Fruit fly (Drosophila melanogaster): ENCODE results near the gene Cp38.
A peak's percentile ranks its signal among the peaks of the same experiment; 100 is the strongest.

The Cp38 gene

DNA sequence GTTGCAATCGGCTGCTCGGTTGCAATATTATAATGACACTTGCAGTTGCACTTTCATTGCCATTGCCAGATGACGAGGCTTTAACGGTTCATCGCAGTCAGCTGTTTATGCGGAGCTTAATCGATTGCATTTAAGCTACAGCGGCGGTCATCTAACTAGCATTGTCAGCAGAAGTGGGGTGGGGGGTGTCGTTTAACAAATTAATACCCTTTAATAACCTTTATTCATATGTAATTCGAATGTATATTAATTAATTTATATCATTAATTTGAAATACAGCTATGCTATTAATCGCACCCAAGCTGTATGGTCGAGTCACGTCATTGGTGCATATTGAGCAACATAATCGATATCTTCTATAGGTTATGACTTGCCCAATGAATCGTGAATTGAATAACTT is 11.2 kb downstream of the Cp38 start (continued):
- TF ChIP-seq maf-S (GFP tag; optimal IDR thresholded peaks at IDR 0.05) (no peak), Nf-YB (GFP tag; optimal IDR thresholded peaks at IDR 0.05) (peak; percentile 45), CG16813 (GFP tag; IDR thresholded peaks at IDR 0.05; ENCODE audit: partially characterized antibody) (no peak), CG10565 (GFP tag; optimal IDR thresholded peaks at IDR 0.05) (no peak), Nf-YC (tag; optimal IDR thresholded peaks at IDR 0.05) (peak; percentile 35), Ptx1 (GFP tag; IDR thresholded peaks at IDR 0.05) (peak; percentile 87), Antp (GFP tag; optimal IDR thresholded peaks at IDR 0.05) (no peak), CG1024 (GFP tag; IDR thresholded peaks at IDR 0.05) (peak; percentile 72), Sox102F (GFP tag; optimal IDR thresholded peaks at IDR 0.05) (peak; percentile 91), CG13624 (GFP tag; optimal IDR thresholded peaks at IDR 0.05) (no peak), CG3726 (GFP tag; IDR thresholded peaks at IDR 0.05) (peak; percentile 81; the same call in 2 of the 3 replicates), Fer1 (GFP tag; optimal IDR thresholded peaks at IDR 0.05) (peak; percentile 62), grn (GFP tag; optimal IDR thresholded peaks at IDR 0.05) (no peak), yki (optimal IDR thresholded peaks at IDR 0.05) (no peak), CG33213 (GFP tag; optimal IDR thresholded peaks at IDR 0.05) (no peak), repo (GFP tag; optimal IDR thresholded peaks at IDR 0.05) (no peak), ems (GFP tag; optimal IDR thresholded peaks at IDR 0.05) (peak; percentile 39), kni (GFP tag; optimal IDR thresholded peaks at IDR 0.05) (no peak), CG11456 (GFP tag; IDR thresholded peaks at IDR 0.05) (peak; percentile 79), hkb (optimal IDR thresholded peaks at IDR 0.05) (no peak), hkb (GFP tag; IDR thresholded peaks at IDR 0.05) (peak; percentile 93), slp2 (GFP tag; optimal IDR thresholded peaks at IDR 0.05) (no peak), grau (tag; optimal IDR thresholded peaks at IDR 0.05) (peak; percentile 67), pan (optimal IDR thresholded peaks at IDR 0.05) (no peak), pan (GFP tag; optimal IDR thresholded peaks at IDR 0.05 in 1 of 2, IDR thresholded peaks at IDR 0.05 in 1 of 2) (peak in 1 of 2 experiments; percentile 90), lab (GFP tag; optimal IDR thresholded peaks at IDR 0.05) (peak; percentile 75), unc-4 (GFP tag; IDR thresholded peaks at IDR 0.05; ENCODE audit: partially characterized antibody) (no peak), Gsc (GFP tag; IDR thresholded peaks at IDR 0.05) (no peak), Oaz (GFP tag; IDR thresholded peaks at IDR 0.05) (peak; percentile 72), h (optimal IDR thresholded peaks at IDR 0.05) (no peak), CG5953 (GFP tag; IDR thresholded peaks at IDR 0.05) (peak; percentile 87), run (tag; optimal IDR thresholded peaks at IDR 0.05) (peak; percentile 76), ftz-f1 (GFP tag; optimal IDR thresholded peaks at IDR 0.05) (no peak), tll (GFP tag; optimal IDR thresholded peaks at IDR 0.05) (no peak), HLHmδ (GFP tag; optimal IDR thresholded peaks at IDR 0.05) (no peak), CG10979 (tag; optimal IDR thresholded peaks at IDR 0.05) (peak; percentile 80), CG4404 (GFP tag; IDR thresholded peaks at IDR 0.05) (no peak), H2.0 (GFP tag; IDR thresholded peaks at IDR 0.05) (peak; percentile 82), Hsf (GFP tag; optimal IDR thresholded peaks at IDR 0.05) (peak; percentile 32), CG11085 (GFP tag; IDR thresholded peaks at IDR 0.05) (0 out of 2 replicates have a peak, but pooled peaks have one; percentile 46), sug (tag; optimal IDR thresholded peaks at IDR 0.05) (peak; percentile 0), CG6765 (GFP tag; optimal IDR thresholded peaks at IDR 0.05) (no peak), ewg (GFP tag; optimal IDR thresholded peaks at IDR 0.05) (peak; percentile 72), CG8924 (tag; optimal IDR thresholded peaks at IDR 0.05) (peak; percentile 76), CG4360 (GFP tag; IDR thresholded peaks at IDR 0.05) (peak; percentile 43; the same call in 1 of the 2 replicates), HmgZ (tag; optimal IDR thresholded peaks at IDR 0.05) (peak; percentile 29), z (GFP tag; IDR thresholded peaks at IDR 0.05) (no peak), twi (tag; optimal IDR thresholded peaks at IDR 0.05) (peak; percentile 40), CG3407 (GFP tag; optimal IDR thresholded peaks at IDR 0.05) (peak; percentile 62), CG17359 (tag; optimal IDR thresholded peaks at IDR 0.05) (peak; percentile 90), schlank (tag; optimal IDR thresholded peaks at IDR 0.05) (no peak), CG6254 (GFP tag; optimal IDR thresholded peaks at IDR 0.05) (peak; percentile 86), CG32772 (GFP tag; IDR thresholded peaks at IDR 0.05) (peak; percentile 83)
